Worm (Caenorhabditis elegans): ENCODE data around the gene del-5.
A peak's percentile ranks its signal among the peaks of the same experiment; 100 is the strongest.

The del-5 gene

DNA sequence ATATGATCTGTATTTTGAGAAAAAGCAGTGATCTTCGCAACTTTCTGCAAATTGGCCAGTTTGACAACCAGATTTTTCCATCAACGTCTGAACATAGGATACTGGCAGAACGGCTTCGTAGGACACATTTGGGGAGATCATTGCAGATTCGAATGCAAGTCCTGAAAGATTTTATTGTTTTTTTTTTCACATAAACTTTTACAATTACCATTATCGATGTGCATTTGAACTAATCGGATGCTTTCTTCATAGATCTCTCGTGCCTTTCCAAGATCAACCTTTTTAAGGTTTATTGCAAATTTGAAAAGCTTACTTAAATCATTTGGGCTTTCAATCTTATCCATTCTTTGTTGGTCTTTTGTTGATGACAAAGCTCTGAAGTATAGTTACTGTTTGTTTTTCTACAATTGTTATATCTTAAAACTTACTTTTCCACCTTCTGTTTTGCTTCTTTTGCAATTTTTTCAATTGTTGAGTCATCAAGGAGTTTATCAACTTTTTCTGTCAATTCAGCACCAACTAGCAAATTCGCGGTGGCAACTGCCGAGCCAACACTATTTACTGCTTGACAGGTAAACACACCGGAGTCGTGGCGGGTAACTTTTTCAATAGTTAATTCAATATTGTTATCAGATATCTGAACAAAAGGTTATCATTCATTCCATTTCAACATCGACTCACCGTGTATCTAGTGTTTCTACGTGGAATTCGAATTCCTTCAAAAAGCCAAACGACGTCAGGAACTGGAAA lies 31.4 kb downstream of the del-5 start:
- TF ChIP-seq mab-5 (tag; optimal IDR thresholded peaks at IDR 0.05) (no peak), nhr-25 (tag; optimal IDR thresholded peaks at IDR 0.05) (no peak), ama-1 (optimal IDR thresholded peaks at IDR 0.05) (no peak)

DNA sequence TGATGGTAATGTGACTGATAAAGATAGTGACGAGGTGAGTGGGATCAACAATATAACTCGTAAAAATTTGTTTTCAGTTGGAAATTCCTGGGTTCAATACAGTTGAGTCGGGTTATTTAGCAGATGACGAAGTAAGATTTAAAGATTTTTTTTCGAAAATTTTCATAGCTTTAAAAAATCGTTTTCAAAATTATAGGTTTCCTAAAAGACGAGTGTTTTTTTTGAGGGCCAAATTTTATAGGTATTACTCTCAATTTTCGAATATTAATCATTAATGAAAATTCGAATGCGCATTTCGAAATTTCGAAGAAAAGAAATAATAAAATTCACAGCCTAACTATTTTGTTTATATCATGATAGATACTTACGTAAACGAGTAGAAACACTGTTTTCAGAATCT lies 36.9 kb downstream of the del-5 start:
- TF ChIP-seq ama-1 (optimal IDR thresholded peaks at IDR 0.05), result no peak
- TF ChIP-seq nhr-11 (tag; optimal IDR thresholded peaks at IDR 0.05), result no peak
- TF ChIP-seq lin-11 (tag; optimal IDR thresholded peaks at IDR 0.05), result no peak
- TF ChIP-seq gmeb-1 (tag; optimal IDR thresholded peaks at IDR 0.05), result no peak
- TF ChIP-seq snpc-4 (tag; optimal IDR thresholded peaks at IDR 0.05), result no peak
- no peak for TF ChIP-seq nhr-237 (tag; optimal IDR thresholded peaks at IDR 0.05)
- no peak for TF ChIP-seq unc-62 (GFP tag; optimal IDR thresholded peaks at IDR 0.05)
- TF ChIP-seq sma-9 (GFP tag; optimal IDR thresholded peaks at IDR 0.05), result no peak
- no peak for TF ChIP-seq sma-9 (tag; optimal IDR thresholded peaks at IDR 0.05)
- no peak for TF ChIP-seq zag-1 (tag; optimal IDR thresholded peaks at IDR 0.05)

DNA sequence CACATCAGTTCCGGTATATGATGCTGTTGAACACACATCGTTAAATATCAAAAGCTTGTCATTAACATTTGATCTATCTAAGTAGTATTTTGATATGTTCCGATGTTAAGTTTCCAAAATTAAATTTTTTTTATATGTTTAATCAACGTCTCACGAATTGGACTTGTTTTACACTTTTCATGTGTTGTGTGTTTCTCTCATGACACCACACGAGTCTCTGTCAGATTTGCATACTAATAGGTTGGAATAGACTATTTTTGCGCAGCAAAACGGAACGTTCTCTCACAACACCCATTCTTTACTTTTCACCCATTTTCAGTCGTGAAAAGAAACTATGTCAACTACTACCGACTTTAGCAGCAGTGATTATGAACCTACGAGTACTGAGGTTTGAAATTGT lies 37.4 kb downstream of the del-5 start, which contains the start of gene K09C8.8:
TSS of gene K09C8.8 (plus strand) at position 301 of the 400 bp plus-strand sequence.
- TF ChIP-seq unc-39 (tag; optimal IDR thresholded peaks at IDR 0.05), result no peak
- TF ChIP-seq lin-13 (GFP tag; optimal IDR thresholded peaks at IDR 0.05), result no peak
- no peak for TF ChIP-seq ztf-11 (tag; optimal IDR thresholded peaks at IDR 0.05)
- no peak for TF ChIP-seq elt-1 (tag; optimal IDR thresholded peaks at IDR 0.05)
- no peak for TF ChIP-seq ztf-1 (GFP tag; conservative IDR thresholded peaks at IDR 0.05)
- TF ChIP-seq aly-2 (tag; optimal IDR thresholded peaks at IDR 0.05), result no peak
- TF ChIP-seq nhr-10 (tag; optimal IDR thresholded peaks at IDR 0.05), result no peak

DNA sequence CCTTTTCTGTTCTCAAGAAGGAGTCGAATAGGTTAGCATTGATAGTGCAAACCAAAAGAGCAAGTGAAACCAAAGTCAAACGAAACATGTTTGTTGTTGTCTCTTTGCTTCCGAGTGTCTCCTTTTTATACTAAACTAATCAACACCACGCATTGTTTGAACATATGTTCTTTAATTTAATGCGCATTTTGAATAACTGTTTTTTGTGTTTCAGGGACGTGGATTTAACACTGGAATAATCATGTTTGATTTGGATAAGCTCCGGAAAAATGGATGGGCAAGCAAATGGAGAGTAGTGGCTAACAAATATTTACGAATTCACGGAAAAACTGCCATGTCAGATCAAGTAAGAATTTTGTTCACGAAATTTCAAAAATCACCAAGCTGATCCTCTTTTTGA lies 40.3 kb downstream of the del-5 start, which contains the start of gene K09C8.9:
TSS of gene K09C8.9 (minus strand) at position 101 of the 400 bp plus-strand sequence.
- TF ChIP-seq F13H6.1 (tag; optimal IDR thresholded peaks at IDR 0.05), result no peak

DNA sequence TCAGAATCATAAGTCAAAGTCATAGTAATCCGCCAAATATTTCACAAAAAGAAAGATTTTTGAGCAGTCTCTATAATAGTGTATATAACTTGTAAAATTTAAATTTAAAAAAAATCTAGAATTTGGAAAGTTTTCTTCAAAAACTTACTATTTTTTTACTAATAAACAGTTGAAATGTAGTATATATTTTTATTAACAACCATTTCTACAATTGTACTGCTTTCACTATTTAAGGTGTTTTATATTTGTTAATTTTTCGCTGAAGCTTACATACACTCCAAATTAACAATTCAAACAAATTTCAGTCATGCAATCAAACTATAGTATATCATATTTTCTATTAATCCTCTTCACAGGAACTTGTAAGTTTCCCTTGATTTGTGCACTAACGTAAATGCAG lies 41.7 kb downstream of the del-5 start, which contains the start of gene lge-1:
TSS of gene lge-1 (plus strand) at position 301 of the 400 bp plus-strand sequence.
- TF ChIP-seq lsy-2 (tag; optimal IDR thresholded peaks at IDR 0.05) (no peak), F13H6.1 (tag; optimal IDR thresholded peaks at IDR 0.05) (no peak), ceh-16 (tag; optimal IDR thresholded peaks at IDR 0.05) (no peak), elt-1 (tag; optimal IDR thresholded peaks at IDR 0.05) (no peak), dmd-4 (tag; optimal IDR thresholded peaks at IDR 0.05) (no peak), Y55F3AM.14 (GFP tag; optimal IDR thresholded peaks at IDR 0.05) (no peak), R02D3.7 (tag; optimal IDR thresholded peaks at IDR 0.05) (no peak), peb-1 (tag; optimal IDR thresholded peaks at IDR 0.05) (no peak), elt-3 (tag; optimal IDR thresholded peaks at IDR 0.05) (no peak), lin-39 (tag; optimal IDR thresholded peaks at IDR 0.05) (no peak)

DNA sequence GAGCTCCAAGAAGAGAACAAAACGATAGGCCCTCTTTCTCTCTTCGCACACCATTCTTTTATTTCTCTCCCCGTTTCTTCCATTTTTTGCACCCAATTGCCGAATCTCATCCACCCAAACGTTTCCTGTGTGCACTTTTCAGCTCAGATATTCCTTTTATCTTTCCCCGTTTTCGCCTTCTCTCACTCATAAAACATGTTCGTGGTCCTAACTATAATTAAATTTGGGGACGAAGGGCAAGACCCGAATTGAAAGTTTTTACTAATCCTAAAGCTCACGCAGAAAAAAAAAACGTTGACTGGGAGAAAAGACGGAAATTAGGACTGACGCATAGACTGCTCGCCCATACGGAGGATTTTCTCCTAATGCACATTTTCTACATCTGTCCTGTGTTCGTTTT lies 42.5 kb downstream of the del-5 start:
- TF ChIP-seq nhr-23 (tag; optimal IDR thresholded peaks at IDR 0.05) (no peak), zag-1 (tag; optimal IDR thresholded peaks at IDR 0.05) (no peak), ZK546.5 (tag; optimal IDR thresholded peaks at IDR 0.05) (no peak), crh-2 (tag; optimal IDR thresholded peaks at IDR 0.05) (no peak)

DNA sequence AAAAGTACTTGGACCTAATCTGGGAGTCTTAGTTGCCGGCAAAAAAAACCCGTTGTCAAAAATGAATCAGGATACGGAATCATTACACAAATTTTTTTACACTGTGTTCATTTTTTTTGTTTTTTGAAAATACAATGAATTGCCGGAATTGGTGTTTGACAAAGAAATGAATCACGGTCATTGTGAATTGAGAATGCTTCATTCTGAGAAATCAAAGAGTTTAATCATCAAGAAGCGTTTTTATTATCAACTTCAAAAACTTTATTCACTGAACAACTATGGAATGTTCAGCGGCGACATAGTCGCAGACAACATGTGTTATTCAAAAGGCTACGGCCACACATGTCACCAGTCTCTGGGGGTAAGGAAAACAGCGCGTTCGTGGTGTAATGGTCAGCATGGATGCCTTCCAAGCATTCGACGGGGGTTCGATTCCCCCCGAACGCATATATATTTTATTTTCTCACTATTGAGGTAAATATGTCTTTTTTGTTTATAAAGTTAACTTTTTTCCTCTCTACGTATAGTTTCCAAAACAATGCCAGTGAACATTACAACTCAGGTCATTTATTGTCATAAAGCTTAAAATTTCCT lies 44.4 kb downstream of the del-5 start, which contains the start of gene nas-10:
TSS of gene nas-10 (minus strand) at position 51 of the 594 bp plus-strand sequence.
- TF ChIP-seq dmd-4 (tag; optimal IDR thresholded peaks at IDR 0.05), result no peak
- no peak for TF ChIP-seq nhr-6 (tag; optimal IDR thresholded peaks at IDR 0.05)
- peak in 1 of 2 experiments; percentile 4 for TF ChIP-seq mdl-1 (tag; optimal IDR thresholded peaks at IDR 0.05)
- peak; percentile 19 for TF ChIP-seq zag-1 (tag; optimal IDR thresholded peaks at IDR 0.05)
- no peak for TF ChIP-seq sem-4 (tag; optimal IDR thresholded peaks at IDR 0.05)
- peak; percentile 46 for TF ChIP-seq fos-1 (tag; optimal IDR thresholded peaks at IDR 0.05)
- TF ChIP-seq blmp-1 (tag; optimal IDR thresholded peaks at IDR 0.05; ENCODE audit: insufficient read depth), result peak; percentile 1
- TF ChIP-seq lsy-2 (tag; optimal IDR thresholded peaks at IDR 0.05), result peak in 1 of 2 experiments; percentile 19
- TF ChIP-seq sma-9 (GFP tag; optimal IDR thresholded peaks at IDR 0.05), result peak; percentile 75
- TF ChIP-seq sma-9 (tag; optimal IDR thresholded peaks at IDR 0.05), result no peak
- peak; percentile 8 for TF ChIP-seq skn-1 (tag; optimal IDR thresholded peaks at IDR 0.05)
- no peak for TF ChIP-seq ama-1 (optimal IDR thresholded peaks at IDR 0.05)
- TF ChIP-seq lin-13 (GFP tag; optimal IDR thresholded peaks at IDR 0.05), result peak; percentile 39
- no peak for TF ChIP-seq mbf-1 (tag; optimal IDR thresholded peaks at IDR 0.05)
- TF ChIP-seq snpc-4 (tag; optimal IDR thresholded peaks at IDR 0.05), result no peak
- no peak for TF ChIP-seq nhr-237 (tag; optimal IDR thresholded peaks at IDR 0.05)
- no peak for TF ChIP-seq R02D3.7 (tag; optimal IDR thresholded peaks at IDR 0.05)
- TF ChIP-seq crh-2 (tag; optimal IDR thresholded peaks at IDR 0.05), result peak; percentile 66
- TF ChIP-seq peb-1 (tag; optimal IDR thresholded peaks at IDR 0.05), result no peak
- no peak for TF ChIP-seq mab-5 (tag; optimal IDR thresholded peaks at IDR 0.05)
- TF ChIP-seq F13H6.1 (tag; optimal IDR thresholded peaks at IDR 0.05), result peak; percentile 61
- TF ChIP-seq nhr-129 (tag; optimal IDR thresholded peaks at IDR 0.05), result peak; percentile 67
- peak; percentile 56 for TF ChIP-seq Y55F3AM.14 (GFP tag; optimal IDR thresholded peaks at IDR 0.05)
